Fruit fly (Drosophila melanogaster): ENCODE results near the gene CG6843.

dm6 chr3L:18924790-18925189 lies 23.4 kb downstream of the CG6843 start, which contains the start of gene CG43049:
- TF ChIP-seq Pif1B (GFP tag; optimal IDR thresholded peaks at IDR 0.05) = no peak
- no peak for TF ChIP-seq gl (tag; optimal IDR thresholded peaks at IDR 0.05)
- TF ChIP-seq CG34367 (tag; optimal IDR thresholded peaks at IDR 0.05) = no peak

All from whole organism, pupa.